Worm (Caenorhabditis elegans) whole organism, L2 larva: ENCODE results near the gene F46C5.4.

Experiments
- F13H6.1 ChIP-seq: sonication (generic microtip); optimal IDR thresholded peaks from 2 replicates; lab custom pipeline; 2016; ENCODE audit warnings: missing genetic modification characterization, missing compliant biosample characterization
- R02D3.7 ChIP-seq: fragments of 150-350 bp; optimal IDR thresholded peaks from 2 replicates; lab custom pipeline; 2014; ENCODE audit warnings: missing biosample characterization, missing genetic modification characterization
- Y55F3AM.14 ChIP-seq: fragments of 200-800 bp; sonication (Bioruptor generic); optimal IDR thresholded peaks from 2 replicates; lab custom pipeline; 2018; ENCODE audit warnings: mild to moderate bottlenecking, missing genetic modification characterization, missing compliant biosample characterization
- ZK546.5 ChIP-seq: sonication (generic microtip); optimal IDR thresholded peaks from 2 replicates; lab custom pipeline; 2017; ENCODE audit warnings: missing biosample characterization, missing genetic modification characterization
- alr-1 ChIP-seq: fragments of 150-350 bp; optimal IDR thresholded peaks from 2 replicates; lab custom pipeline; 2014; ENCODE audit warnings: missing biosample characterization, missing genetic modification characterization
- aly-2 ChIP-seq: fragments of 150-350 bp; optimal IDR thresholded peaks from 2 replicates; lab custom pipeline; 2014; ENCODE audit warnings: missing biosample characterization, missing genetic modification characterization
- ama-1 ChIP-seq: fragments of 150-350 bp; optimal IDR thresholded peaks from 2 replicates; lab custom pipeline; 2018; ENCODE audit warnings: inconsistent platforms
- blmp-1 ChIP-seq: sonication (generic microtip); optimal IDR thresholded peaks from 2 replicates; lab custom pipeline; 2017; ENCODE audit warnings: missing genetic modification characterization, mild to moderate bottlenecking, missing compliant biosample characterization, antibody characterized with exemption, moderate library complexity; ENCODE audit not compliant: insufficient read depth
- ceh-82 ChIP-seq: fragments of 150-350 bp; optimal IDR thresholded peaks from 2 replicates; lab custom pipeline; 2014; ENCODE audit warnings: missing biosample characterization, missing genetic modification characterization
- crh-2 ChIP-seq: sonication (generic microtip); optimal IDR thresholded peaks from 2 replicates; lab custom pipeline; 2017; ENCODE audit warnings: missing biosample characterization, missing genetic modification characterization
- dmd-4 ChIP-seq: sonication (generic microtip); optimal IDR thresholded peaks from 2 replicates; lab custom pipeline; 2017; ENCODE audit warnings: missing biosample characterization, missing genetic modification characterization
- egl-27 ChIP-seq: sonication (generic microtip); optimal IDR thresholded peaks from 3 replicates; lab custom pipeline; 2017; ENCODE audit warnings: missing biosample characterization, missing genetic modification reagents, missing genetic modification characterization
- elt-3 ChIP-seq: sonication (generic microtip); optimal IDR thresholded peaks from 2 replicates; lab custom pipeline; 2017; ENCODE audit warnings: missing biosample characterization, missing genetic modification characterization
- fos-1 ChIP-seq: fragments of 150-350 bp; optimal IDR thresholded peaks from 2 replicates; lab custom pipeline; 2014; ENCODE audit warnings: missing biosample characterization, missing genetic modification characterization
- gmeb-1 ChIP-seq: fragments of 150-350 bp; optimal IDR thresholded peaks from 2 replicates; lab custom pipeline; 2014; ENCODE audit warnings: missing biosample characterization, missing genetic modification characterization
- lin-11 ChIP-seq: fragments of 150-350 bp; sonication (generic microtip); optimal IDR thresholded peaks from 2 replicates; lab custom pipeline; 2014; ENCODE audit warnings: missing biosample characterization, missing genetic modification characterization, inconsistent platforms, mixed read lengths
- lin-13 ChIP-seq: fragments of 150-350 bp; optimal IDR thresholded peaks from 2 replicates; lab custom pipeline; 2014; ENCODE audit warnings: missing biosample characterization, missing genetic modification reagents, missing genetic modification characterization
- lin-39 ChIP-seq: fragments of 150-350 bp; optimal IDR thresholded peaks from 2 replicates; lab custom pipeline; 2014; ENCODE audit warnings: missing biosample characterization, missing genetic modification reagents, missing genetic modification characterization
- lsy-2 ChIP-seq, 2 experiments: fragments of 150-350 bp in 1 of 2; sonication (generic microtip) in 1 of 2; optimal IDR thresholded peaks; 2 replicates each; lab custom pipeline; 2014 to 2017; ENCODE audit warnings: missing biosample characterization in 2 of 2, missing genetic modification characterization in 2 of 2
- mbf-1 ChIP-seq: sonication (generic microtip); optimal IDR thresholded peaks from 2 replicates; lab custom pipeline; 2017; ENCODE audit warnings: missing biosample characterization, missing genetic modification characterization
- mdl-1 ChIP-seq, 2 experiments: fragments of 150-350 bp in 1 of 2; sonication (generic microtip) in 1 of 2; optimal IDR thresholded peaks; 2 replicates each; lab custom pipeline; 2017; ENCODE audit warnings: missing biosample characterization in 2 of 2, missing genetic modification characterization in 2 of 2
- nhr-11 ChIP-seq: fragments of 150-350 bp; optimal IDR thresholded peaks from 2 replicates; lab custom pipeline; 2014; ENCODE audit warnings: missing biosample characterization, missing genetic modification characterization
- nhr-12 ChIP-seq: fragments of 150-350 bp; optimal IDR thresholded peaks from 2 replicates; lab custom pipeline; 2014; ENCODE audit warnings: missing biosample characterization, missing genetic modification characterization
- nhr-21 ChIP-seq: fragments of 150-350 bp; optimal IDR thresholded peaks from 2 replicates; lab custom pipeline; 2014; ENCODE audit warnings: missing biosample characterization, missing genetic modification characterization
- nhr-23 ChIP-seq: fragments of 150-350 bp; optimal IDR thresholded peaks from 2 replicates; lab custom pipeline; 2014; ENCODE audit warnings: missing biosample characterization, missing genetic modification reagents, missing genetic modification characterization
- nhr-25 ChIP-seq: fragments of 150-350 bp; sonication (generic microtip); optimal IDR thresholded peaks from 3 replicates; lab custom pipeline; 2014; ENCODE audit warnings: missing biosample characterization, missing genetic modification characterization
- nhr-6 ChIP-seq: fragments of 150-350 bp; optimal IDR thresholded peaks from 2 replicates; lab custom pipeline; 2014; ENCODE audit warnings: missing biosample characterization, missing genetic modification characterization
- nhr-77 ChIP-seq: fragments of 150-350 bp; optimal IDR thresholded peaks from 2 replicates; lab custom pipeline; 2014; ENCODE audit warnings: missing biosample characterization, missing genetic modification characterization
- peb-1 ChIP-seq: fragments of 150-350 bp; optimal IDR thresholded peaks from 2 replicates; lab custom pipeline; 2014; ENCODE audit warnings: missing biosample characterization, missing genetic modification characterization
- sem-4 ChIP-seq: fragments of 150-350 bp; optimal IDR thresholded peaks from 2 replicates; lab custom pipeline; 2014; ENCODE audit warnings: missing biosample characterization, missing genetic modification reagents, missing genetic modification characterization
- skn-1 ChIP-seq: sonication (generic microtip); optimal IDR thresholded peaks from 2 replicates; lab custom pipeline; 2017; ENCODE audit warnings: missing biosample characterization, missing genetic modification characterization
- sma-3 ChIP-seq: sonication (generic microtip); optimal IDR thresholded peaks from 2 replicates; lab custom pipeline; 2016; ENCODE audit warnings: missing genetic modification reagents, missing genetic modification characterization, missing compliant biosample characterization
- sma-9 ChIP-seq, 2 experiments: fragments of 150-350 bp in 1 of 2; sonication (generic microtip) in 1 of 2; optimal IDR thresholded peaks; 2 replicates each; lab custom pipeline; 2014 to 2016; ENCODE audit warnings: missing genetic modification characterization in 2 of 2, mild to moderate bottlenecking in 1 of 2, missing biosample characterization in 1 of 2, missing compliant biosample characterization in 1 of 2, missing genetic modification reagents in 1 of 2, moderate library complexity in 1 of 2
- snpc-4 ChIP-seq: fragments of 150-350 bp; optimal IDR thresholded peaks from 2 replicates; lab custom pipeline; 2014; ENCODE audit warnings: missing biosample characterization, missing genetic modification characterization
- unc-55 ChIP-seq: fragments of 150-350 bp; sonication (generic microtip); optimal IDR thresholded peaks from 3 replicates; lab custom pipeline; 2014; ENCODE audit warnings: missing biosample characterization, missing genetic modification reagents, missing genetic modification characterization
- zag-1 ChIP-seq: fragments of 150-350 bp; optimal IDR thresholded peaks from 2 replicates; lab custom pipeline; 2014; ENCODE audit warnings: missing biosample characterization, missing genetic modification characterization
- ztf-1 ChIP-seq: fragments of 200-800 bp; sonication (Bioruptor generic); conservative IDR thresholded peaks from 2 replicates; pipeline ENCODE4 v1.3.6; 2022; ENCODE audit warnings: missing genetic modification characterization, missing compliant biosample characterization

The F46C5.4 gene

DNA sequence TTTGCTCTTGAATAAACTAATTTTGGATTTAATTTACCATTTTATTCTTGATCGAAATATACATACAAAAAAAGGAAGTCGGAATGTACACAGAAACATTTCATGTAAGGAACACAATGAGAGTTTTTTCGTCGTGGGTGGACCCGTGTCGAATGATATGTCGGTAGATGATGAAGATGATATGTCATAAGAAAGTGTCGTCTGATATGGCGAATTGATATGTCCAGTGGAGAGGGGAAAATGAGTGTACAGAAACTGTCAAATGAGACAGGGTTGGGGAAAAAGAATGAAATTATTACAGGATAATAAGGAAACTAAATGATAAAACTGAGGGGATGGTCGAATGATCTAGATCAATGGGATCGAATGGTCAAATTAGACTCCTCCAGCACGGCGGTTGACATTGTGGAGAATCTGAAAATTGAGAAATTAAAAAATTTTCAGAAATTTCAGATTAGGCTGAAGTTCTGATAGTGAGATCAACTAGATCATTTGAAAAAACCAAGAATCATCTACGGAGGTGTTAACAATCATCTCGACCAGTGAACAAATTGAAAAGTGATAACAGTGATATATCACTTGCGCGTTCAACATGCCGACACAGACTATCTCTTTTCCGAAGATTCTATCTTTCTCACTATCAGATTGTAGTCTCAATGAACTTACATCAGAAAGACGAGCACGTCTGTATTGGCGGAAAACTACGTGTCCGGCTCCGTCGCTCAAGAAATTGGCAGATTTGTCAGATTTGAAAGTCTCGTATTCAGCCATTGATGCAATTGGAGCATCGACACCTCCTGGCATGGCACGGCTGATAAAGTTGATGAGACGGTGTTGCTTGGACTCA lies 15.5 kb upstream of the F46C5.4 start (continued):
- no peak for TF ChIP-seq lin-11 (tag; lab: Kevin White, UChicago)
- no peak for TF ChIP-seq alr-1
- TF ChIP-seq skn-1 (tag; lab: Kevin White, UChicago), result no peak
- no peak for TF ChIP-seq crh-2 (tag; lab: Kevin White, UChicago)
- TF ChIP-seq nhr-25 (tag; lab: Kevin White, UChicago), result peak; percentile 49
- TF ChIP-seq sma-3 (GFP tag; lab: Kevin White, UChicago), result peak; percentile 14
- no peak for TF ChIP-seq Y55F3AM.14
- TF ChIP-seq snpc-4, result no peak
- peak; percentile 37 for TF ChIP-seq fos-1
- no peak for TF ChIP-seq elt-3 (tag; lab: Kevin White, UChicago)
- no peak for TF ChIP-seq ZK546.5 (tag; lab: Kevin White, UChicago)
- no peak for TF ChIP-seq egl-27
- TF ChIP-seq gmeb-1, result no peak
- no peak for TF ChIP-seq R02D3.7
- peak; percentile 89 for TF ChIP-seq nhr-21
- no peak for TF ChIP-seq zag-1
- TF ChIP-seq ceh-82 (tag; lab: Kevin White, UChicago), result no peak

DNA sequence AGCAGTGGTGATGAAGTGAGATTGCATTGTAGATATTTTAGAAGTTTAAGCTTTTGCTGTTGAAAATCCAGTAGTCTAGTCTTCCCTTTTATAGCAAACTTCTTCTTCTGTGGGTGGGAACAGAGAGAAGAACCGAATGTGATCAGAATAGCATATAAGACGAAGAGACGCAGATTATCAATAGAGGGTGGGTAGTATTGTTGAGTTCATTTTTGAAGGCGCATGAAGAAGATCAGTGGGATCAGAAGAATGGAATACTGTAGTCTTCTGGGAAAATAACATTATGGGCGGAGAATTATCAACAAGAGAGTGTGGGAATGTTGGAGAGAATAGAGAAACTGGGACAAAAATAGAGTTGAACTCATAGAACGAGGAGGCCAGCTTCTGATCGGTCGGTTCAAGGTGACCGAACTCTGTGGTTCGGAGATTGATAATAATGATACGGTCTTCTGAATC lies 14.7 kb upstream of the F46C5.4 start, which contains the start of gene F46C5.1:
Gene F46C5.1, minus strand, starts transcription at position 51 of the 456 bp plus-strand sequence.
- TF ChIP-seq aly-2 (tag; lab: Kevin White, UChicago), result no peak
- no peak for TF ChIP-seq gmeb-1
- TF ChIP-seq nhr-12 (tag; lab: Kevin White, UChicago), result no peak
- TF ChIP-seq lsy-2 (tag; optimal IDR thresholded peaks at IDR 0.05; lab: Kevin White, UChicago), result no peak
- TF ChIP-seq lin-39 (tag; lab: Kevin White, UChicago), result no peak
- no peak for TF ChIP-seq ztf-1 (GFP tag; lab: Robert Waterston, UW)
- TF ChIP-seq F13H6.1 (tag; lab: Kevin White, UChicago), result no peak
- no peak for TF ChIP-seq nhr-23 (tag; lab: Kevin White, UChicago)
- no peak for TF ChIP-seq ceh-82 (tag; lab: Kevin White, UChicago)
- TF ChIP-seq crh-2 (tag; lab: Kevin White, UChicago), result no peak
- no peak for TF ChIP-seq sma-3 (GFP tag; lab: Kevin White, UChicago)
- no peak for TF ChIP-seq dmd-4 (tag; lab: Kevin White, UChicago)
- TF ChIP-seq blmp-1 (tag; lab: Kevin White, UChicago), result no peak
- no peak for TF ChIP-seq elt-3 (tag; lab: Kevin White, UChicago)
- TF ChIP-seq, all 48 proteins: peak for 0

DNA sequence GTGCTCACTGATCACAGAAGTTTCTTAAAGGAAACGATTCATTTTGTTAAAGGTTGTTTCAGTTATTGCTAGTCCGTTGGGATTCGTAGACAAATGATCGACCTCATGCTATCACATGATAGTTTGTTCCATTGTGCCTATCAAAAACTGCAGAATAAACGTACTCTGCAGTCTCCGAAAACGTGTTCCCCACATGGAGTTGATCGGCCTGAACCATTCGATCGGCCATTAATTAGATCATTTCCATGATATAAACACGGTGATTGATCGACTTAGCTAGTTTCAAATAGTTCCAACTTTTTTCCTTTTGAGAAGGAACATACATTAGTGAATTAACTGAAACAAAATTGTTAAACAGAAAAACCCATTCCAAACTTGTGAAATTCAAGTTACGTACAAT lies 13.2 kb upstream of the F46C5.4 start:
- TF ChIP-seq lsy-2 (tag; optimal IDR thresholded peaks at IDR 0.05; lab: Kevin White, UChicago), result peak in 1 of 2 experiments; percentile 10
- peak; percentile 59 for TF ChIP-seq nhr-25 (tag; lab: Kevin White, UChicago)
- TF ChIP-seq lin-13, result no peak
- TF ChIP-seq sma-9 (GFP tag; optimal IDR thresholded peaks at IDR 0.05; lab: Kevin White, UChicago), result peak; percentile 96
- no peak for TF ChIP-seq sma-9 (tag; optimal IDR thresholded peaks at IDR 0.05; lab: Kevin White, UChicago)
- no peak for TF ChIP-seq ceh-82 (tag; lab: Kevin White, UChicago)
- TF ChIP-seq crh-2 (tag; lab: Kevin White, UChicago), result peak; percentile 9
- TF ChIP-seq nhr-21, result peak; percentile 92
- TF ChIP-seq alr-1, result no peak
- peak; percentile 69 for TF ChIP-seq sma-3 (GFP tag; lab: Kevin White, UChicago)
- TF ChIP-seq nhr-6 (tag; lab: Kevin White, UChicago), result peak; percentile 45
- TF ChIP-seq nhr-23 (tag; lab: Kevin White, UChicago), result no peak
- TF ChIP-seq zag-1, result no peak
- TF ChIP-seq peb-1 (tag; lab: Kevin White, UChicago), result no peak
- no peak for TF ChIP-seq nhr-11 (tag; lab: Kevin White, UChicago)
- TF ChIP-seq mbf-1, result no peak
- TF ChIP-seq nhr-77 (tag; lab: Kevin White, UChicago), result no peak
- TF ChIP-seq nhr-12 (tag; lab: Kevin White, UChicago), result no peak
- no peak for TF ChIP-seq ama-1 (lab: Kevin White, UChicago)
- no peak for TF ChIP-seq unc-55 (GFP tag; lab: Kevin White, UChicago)
- TF ChIP-seq blmp-1 (tag; lab: Kevin White, UChicago), result peak; percentile 53
- no peak for TF ChIP-seq sem-4 (tag; lab: Kevin White, UChicago)
- TF ChIP-seq mdl-1 (tag; optimal IDR thresholded peaks at IDR 0.05; lab: Kevin White, UChicago), result peak in 1 of 2 experiments; percentile 45
